Worm (Caenorhabditis elegans) whole organism, L4/young adult: Measurements from ENCODE around the gene ard-1.

Experiments used
- W03F9.2 ChIP-seq: fragments of 150-350 bp; optimal IDR thresholded peaks from 2 replicates; lab custom pipeline; 2014; ENCODE audit warnings: missing biosample characterization, missing genetic modification characterization
- him-1 ChIP-seq: sonication (generic microtip); optimal IDR thresholded peaks from 2 replicates; lab custom pipeline; 2016; ENCODE audit warnings: missing genotype, missing genetic modification reagents, missing genetic modification characterization, missing compliant biosample characterization

DNA sequence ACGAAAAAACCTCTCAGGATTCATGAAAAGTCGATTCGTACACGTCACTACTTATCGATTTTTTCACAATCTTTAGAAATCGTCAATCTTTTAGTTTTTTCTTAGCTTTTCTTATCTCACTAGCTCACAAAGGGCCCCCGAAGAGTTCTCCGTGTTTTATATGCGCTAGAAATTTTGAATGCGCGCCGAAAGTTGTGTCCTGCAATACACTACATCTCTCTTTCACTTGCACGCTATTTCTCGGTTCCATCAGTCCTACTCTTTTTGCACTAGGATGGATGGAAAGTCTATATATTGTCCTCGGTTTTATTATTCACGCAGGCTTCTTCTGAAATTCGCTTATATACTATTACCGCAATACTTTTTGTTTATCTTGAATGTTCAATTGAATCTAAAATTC lies 5.5 kb upstream of the ard-1 start:
- no peak for TF ChIP-seq W03F9.2 (tag; lab: Kevin White, UChicago)
- TF ChIP-seq him-1 (tag; lab: Kevin White, UChicago), result no peak
